Fruit fly (Drosophila melanogaster) whole organism, embryonic: ENCODE measurements around the gene CG5390.

Experiments used
- Atf3 ChIP-seq: fragments of 200-800 bp; sonication (Bioruptor generic); optimal IDR thresholded peaks from 3 replicates; lab custom pipeline; 2016; ENCODE audit warnings: missing biosample characterization, missing genetic modification characterization
- B-H2 ChIP-seq: fragments of 200-800 bp; sonication (Bioruptor generic); optimal IDR thresholded peaks from 2 replicates; lab custom pipeline; 2018; ENCODE audit warnings: missing biosample characterization, mild to moderate bottlenecking, missing genetic modification characterization
- Bdp1 ChIP-seq: fragments of 200-800 bp; sonication (Bioruptor generic); optimal IDR thresholded peaks from 3 replicates; lab custom pipeline; 2016; ENCODE audit warnings: missing biosample characterization, missing genetic modification characterization
- CG10274 ChIP-seq: fragments of 200-800 bp; sonication (Bioruptor generic); optimal IDR thresholded peaks from 3 replicates; lab custom pipeline; 2017; ENCODE audit warnings: missing biosample characterization, mild to moderate bottlenecking, missing genetic modification characterization
- CG10462 ChIP-seq: fragments of 200-800 bp; sonication (Bioruptor generic); optimal IDR thresholded peaks from 2 replicates; lab custom pipeline; 2016; ENCODE audit warnings: missing biosample characterization, missing genetic modification characterization
- CG10979 ChIP-seq: fragments of 200-800 bp; sonication (Bioruptor generic); optimal IDR thresholded peaks from 2 replicates; lab custom pipeline; 2018; ENCODE audit warnings: missing biosample characterization, mild to moderate bottlenecking, missing genetic modification characterization, moderate library complexity
- CG11093 ChIP-seq: fragments of 200-800 bp; sonication (Bioruptor generic); IDR thresholded peaks from 3 replicates; pipeline ENCODE4 v1.3.6; 2022; ENCODE audit warnings: missing biosample characterization, missing genetic modification characterization
- CG11723 ChIP-seq: fragments of 200-800 bp; sonication (Bioruptor generic); optimal IDR thresholded peaks from 2 replicates; lab custom pipeline; 2017; ENCODE audit warnings: missing biosample characterization, mild to moderate bottlenecking, missing genetic modification characterization
- CG12071 ChIP-seq: fragments of 200-800 bp; sonication (Bioruptor generic); optimal IDR thresholded peaks from 3 replicates; lab custom pipeline; 2018; ENCODE audit warnings: missing biosample characterization, mild to moderate bottlenecking, missing genetic modification characterization
- CG13123 ChIP-seq: fragments of 200-800 bp; sonication (Bioruptor generic); optimal IDR thresholded peaks from 2 replicates; lab custom pipeline; 2016; ENCODE audit warnings: missing biosample characterization, missing genetic modification characterization
- CG14710 ChIP-seq: fragments of 200-800 bp; sonication (Bioruptor generic); optimal IDR thresholded peaks from 3 replicates; lab custom pipeline; 2019; ENCODE audit warnings: missing biosample characterization, mild to moderate bottlenecking, missing genetic modification characterization, moderate library complexity
- CG1603 ChIP-seq: fragments of 200-800 bp; sonication (Bioruptor generic); optimal IDR thresholded peaks from 2 replicates; lab custom pipeline; 2019; ENCODE audit warnings: missing biosample characterization, mild to moderate bottlenecking, missing genetic modification characterization, moderate library complexity
- CG1647 ChIP-seq: fragments of 200-800 bp; sonication (Bioruptor generic); optimal IDR thresholded peaks from 3 replicates; lab custom pipeline; 2016; ENCODE audit warnings: missing biosample characterization, missing genetic modification characterization
- CG16815 ChIP-seq: fragments of 200-800 bp; sonication (Bioruptor generic); optimal IDR thresholded peaks from 3 replicates; lab custom pipeline; 2017; ENCODE audit warnings: missing biosample characterization, mild to moderate bottlenecking, missing genetic modification characterization
- CG17359 ChIP-seq: fragments of 200-800 bp; sonication (Bioruptor generic); optimal IDR thresholded peaks from 3 replicates; lab custom pipeline; 2018; ENCODE audit warnings: missing biosample characterization, mild to moderate bottlenecking, missing genetic modification characterization, moderate library complexity
- CG1792 ChIP-seq: fragments of 200-800 bp; sonication (Bioruptor generic); optimal IDR thresholded peaks from 2 replicates; lab custom pipeline; 2016; ENCODE audit warnings: missing biosample characterization, missing genetic modification characterization
- CG3065 ChIP-seq: fragments of 200-800 bp; sonication (Bioruptor generic); optimal IDR thresholded peaks from 2 replicates; lab custom pipeline; 2016; ENCODE audit warnings: missing biosample characterization, missing genetic modification characterization
- CG34376 ChIP-seq: fragments of 200-800 bp; sonication (Bioruptor generic); optimal IDR thresholded peaks from 2 replicates; lab custom pipeline; 2018; ENCODE audit warnings: missing biosample characterization, mild to moderate bottlenecking, missing genetic modification characterization
- CG43689 ChIP-seq: fragments of 200-800 bp; sonication (Bioruptor generic); IDR thresholded peaks from 2 replicates; pipeline ENCODE4 v1.3.6; 2022; ENCODE audit warnings: missing biosample characterization, missing genetic modification characterization
- CG4617 ChIP-seq: fragments of 200-800 bp; sonication (Bioruptor generic); optimal IDR thresholded peaks from 3 replicates; lab custom pipeline; 2016; ENCODE audit warnings: missing biosample characterization, missing genetic modification characterization, borderline replicate concordance
- CG4820 ChIP-seq: fragments of 200-800 bp; sonication (Bioruptor generic); optimal IDR thresholded peaks from 3 replicates; lab custom pipeline; 2016; ENCODE audit warnings: missing biosample characterization, missing genetic modification characterization
- CG5180 ChIP-seq: fragments of 200-800 bp; sonication (Bioruptor generic); optimal IDR thresholded peaks from 3 replicates; lab custom pipeline; 2017; ENCODE audit warnings: missing biosample characterization, missing genetic modification characterization, mild to moderate bottlenecking, moderate library complexity, missing genetic modification reagents
- CG6854 ChIP-seq: fragments of 200-800 bp; sonication (Bioruptor generic); optimal IDR thresholded peaks from 3 replicates; lab custom pipeline; 2017; ENCODE audit warnings: missing biosample characterization, mild to moderate bottlenecking, missing genetic modification characterization
- CG8089 ChIP-seq: fragments of 200-800 bp; sonication (Bioruptor generic); optimal IDR thresholded peaks from 3 replicates; lab custom pipeline; 2016; ENCODE audit warnings: missing biosample characterization, missing genetic modification characterization
- CG8281 ChIP-seq: fragments of 200-800 bp; sonication (Bioruptor generic); optimal IDR thresholded peaks from 2 replicates; lab custom pipeline; 2018; ENCODE audit warnings: missing biosample characterization, mild to moderate bottlenecking, missing genetic modification characterization, moderate library complexity
- Dbx ChIP-seq: fragments of 200-800 bp; sonication (Bioruptor generic); IDR thresholded peaks from 3 replicates; pipeline ENCODE4 v1.3.6; 2022; ENCODE audit warnings: missing biosample characterization, missing genetic modification characterization
- Dp ChIP-seq: fragments of 200-800 bp; sonication (Bioruptor generic); optimal IDR thresholded peaks from 2 replicates; lab custom pipeline; 2018; ENCODE audit warnings: missing biosample characterization, mild to moderate bottlenecking, missing genetic modification characterization, moderate library complexity
- HmgZ ChIP-seq: fragments of 200-800 bp; sonication (Bioruptor generic); optimal IDR thresholded peaks from 2 replicates; lab custom pipeline; 2018; ENCODE audit warnings: missing biosample characterization, mild to moderate bottlenecking, missing genetic modification characterization
- Hmr ChIP-seq: fragments of 200-800 bp; sonication (Bioruptor generic); optimal IDR thresholded peaks from 3 replicates; lab custom pipeline; 2017; ENCODE audit warnings: mild to moderate bottlenecking, missing biosample characterization, missing genetic modification reagents, missing genetic modification characterization
- Kr ChIP-seq: fragments of 200-800 bp; sonication (Bioruptor generic); optimal IDR thresholded peaks from 2 replicates; lab custom pipeline; 2017; ENCODE audit warnings: missing biosample characterization, mild to moderate bottlenecking, missing genetic modification characterization
- Lhr ChIP-seq: fragments of 200-800 bp; sonication (Bioruptor generic); optimal IDR thresholded peaks from 3 replicates; lab custom pipeline; 2017; ENCODE audit warnings: mild to moderate bottlenecking, missing biosample characterization, missing genetic modification reagents, missing genetic modification characterization
- NC2β ChIP-seq: fragments of 200-800 bp; sonication (Bioruptor generic); optimal IDR thresholded peaks from 2 replicates; lab custom pipeline; 2016; ENCODE audit warnings: missing biosample characterization, missing genetic modification characterization
- Nf-YC ChIP-seq: fragments of 200-800 bp; optimal IDR thresholded peaks from 3 replicates; lab custom pipeline; 2019; ENCODE audit warnings: missing biosample characterization, mild to moderate bottlenecking, missing genetic modification characterization, moderate library complexity
- Optix ChIP-seq: fragments of 200-800 bp; sonication (Bioruptor generic); IDR thresholded peaks from 3 replicates; pipeline ENCODE4 v1.3.6; 2022; ENCODE audit warnings: missing biosample characterization, missing genetic modification characterization
- al ChIP-seq: fragments of 200-800 bp; sonication (Bioruptor generic); IDR thresholded peaks from 2 replicates; pipeline ENCODE4 v1.3.6; 2022; ENCODE audit warnings: missing biosample characterization, missing genetic modification characterization
- ase ChIP-seq: fragments of 200-800 bp; sonication (Bioruptor generic); IDR thresholded peaks from 3 replicates; pipeline ENCODE4 v1.3.6; 2022; ENCODE audit warnings: missing biosample characterization, missing genetic modification characterization
- ato ChIP-seq: fragments of 200-800 bp; sonication (Bioruptor generic); IDR thresholded peaks from 2 replicates; pipeline ENCODE4 v1.3.6; 2022; ENCODE audit warnings: missing biosample characterization, missing genetic modification characterization; ENCODE audit not compliant: partially characterized antibody
- cas ChIP-seq: fragments of 200-800 bp; sonication (Bioruptor generic); IDR thresholded peaks from 2 replicates; pipeline ENCODE4 v1.3.6; 2022; ENCODE audit warnings: missing biosample characterization, missing genetic modification characterization
- cwo ChIP-seq: fragments of 200-800 bp; sonication (Bioruptor generic); optimal IDR thresholded peaks from 3 replicates; lab custom pipeline; 2017; ENCODE audit warnings: missing biosample characterization, missing genetic modification characterization, mild to moderate bottlenecking, moderate library complexity, missing genetic modification reagents
- fd64A ChIP-seq: fragments of 200-800 bp; sonication (Bioruptor generic); optimal IDR thresholded peaks from 3 replicates; lab custom pipeline; 2018; ENCODE audit warnings: missing biosample characterization, mild to moderate bottlenecking, missing genetic modification characterization
- gcm ChIP-seq: fragments of 200-800 bp; sonication (Bioruptor generic); optimal IDR thresholded peaks from 2 replicates; lab custom pipeline; 2019; ENCODE audit warnings: missing biosample characterization, mild to moderate bottlenecking, missing genetic modification characterization, moderate library complexity
- gcm2 ChIP-seq: fragments of 200-800 bp; sonication (Bioruptor generic); optimal IDR thresholded peaks from 2 replicates; lab custom pipeline; 2016; ENCODE audit warnings: missing biosample characterization, missing genetic modification characterization
- gt ChIP-seq: fragments of 200-800 bp; sonication (Bioruptor generic); IDR thresholded peaks from 2 replicates; pipeline ENCODE4 v1.3.6; 2022; ENCODE audit warnings: missing biosample characterization, missing genetic modification characterization
- her ChIP-seq: fragments of 200-800 bp; sonication (Bioruptor generic); optimal IDR thresholded peaks from 2 replicates; lab custom pipeline; 2016; ENCODE audit warnings: missing biosample characterization, missing genetic modification characterization
- inv ChIP-seq: fragments of 200-800 bp; sonication (Bioruptor generic); IDR thresholded peaks from 2 replicates; pipeline ENCODE4 v1.3.6; 2022; ENCODE audit warnings: missing biosample characterization, missing genetic modification characterization; ENCODE audit not compliant: partially characterized antibody
- jumu ChIP-seq: fragments of 200-800 bp; sonication (Bioruptor generic); optimal IDR thresholded peaks from 3 replicates; lab custom pipeline; 2016; ENCODE audit warnings: missing biosample characterization, missing genetic modification characterization
- luna ChIP-seq: fragments of 200-800 bp; sonication (Bioruptor generic); optimal IDR thresholded peaks from 2 replicates; lab custom pipeline; 2016; ENCODE audit warnings: missing biosample characterization, missing genetic modification characterization
- sens ChIP-seq: fragments of 200-800 bp; sonication (Bioruptor generic); peaks from one replicate; lab custom pipeline; 2016; ENCODE audit warnings: missing biosample characterization, missing genetic modification characterization
- tap ChIP-seq: fragments of 200-800 bp; optimal IDR thresholded peaks from 3 replicates; lab custom pipeline; 2019; ENCODE audit warnings: missing biosample characterization, mild to moderate bottlenecking, missing genetic modification characterization, moderate library complexity
- trh ChIP-seq: fragments of 200-800 bp; sonication (Bioruptor generic); optimal IDR thresholded peaks from 2 replicates; lab custom pipeline; 2016; ENCODE audit warnings: missing biosample characterization, missing genetic modification characterization
- wek ChIP-seq: fragments of 200-800 bp; sonication (Bioruptor generic); optimal IDR thresholded peaks from 3 replicates; lab custom pipeline; 2018; ENCODE audit warnings: missing biosample characterization, mild to moderate bottlenecking, missing genetic modification characterization, moderate library complexity
- z ChIP-seq: fragments of 200-800 bp; sonication (Bioruptor generic); IDR thresholded peaks from 3 replicates; pipeline ENCODE4 v1.3.6; 2022; ENCODE audit warnings: missing biosample characterization, missing genetic modification characterization

CG5390 gene

DNA sequence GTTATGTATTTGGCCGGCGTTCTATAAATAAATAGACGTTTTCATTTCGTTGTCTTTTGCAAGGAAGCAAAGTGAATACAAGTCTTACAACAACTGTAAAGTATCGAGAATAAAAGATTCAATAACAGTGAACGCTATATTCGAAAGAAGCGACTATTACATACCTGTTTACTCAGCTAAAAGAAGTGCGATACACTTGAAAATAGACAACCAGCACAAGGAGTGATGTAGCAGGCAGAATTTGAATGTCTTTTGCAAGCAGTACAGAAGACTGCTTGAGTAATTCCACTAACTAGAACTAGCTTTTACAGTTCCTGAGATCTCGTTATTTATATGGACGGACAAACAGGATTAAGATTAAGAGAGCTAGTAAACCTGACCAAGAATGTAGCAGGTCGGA, 8.1 kb downstream of the CG5390 start (continued):
- TF ChIP-seq sens (GFP tag; lab: Kevin White, UChicago) (no peak), CG10462 (GFP tag; lab: Kevin White, UChicago) (peak; percentile 29), jumu (GFP tag; lab: Kevin White, UChicago) (peak; percentile 26), Bdp1 (GFP tag; lab: Kevin White, UChicago) (no peak), ase (GFP tag; lab: Robert Waterston, UW) (no peak), al (GFP tag; lab: Robert Waterston, UW) (no peak), CG1647 (GFP tag; lab: Kevin White, UChicago) (no peak), Lhr (GFP tag; lab: Kevin White, UChicago) (peak; percentile 58), CG43689 (no peak), B-H2 (GFP tag; lab: Kevin White, UChicago) (peak; percentile 30), CG1603 (peak; percentile 65), CG11093 (no peak), Optix (GFP tag; lab: Robert Waterston, UW) (no peak), luna (GFP tag; lab: Kevin White, UChicago) (peak; percentile 28), cwo (GFP tag; lab: Kevin White, UChicago) (no peak), Dbx (GFP tag; lab: Robert Waterston, UW) (0 out of 3 replicates have a peak, but pooled peaks have one; percentile 30), Dp (GFP tag; lab: Kevin White, UChicago) (peak; percentile 31), CG3065 (GFP tag; lab: Kevin White, UChicago) (no peak), NC2β (GFP tag; lab: Kevin White, UChicago) (peak; percentile 23), CG8089 (GFP tag; lab: Kevin White, UChicago) (no peak), CG1792 (GFP tag; lab: Kevin White, UChicago) (no peak), CG4820 (GFP tag; lab: Kevin White, UChicago) (peak; percentile 5), CG12071 (GFP tag; lab: Kevin White, UChicago) (no peak), gt (no peak), CG17359 (no peak), CG10274 (GFP tag; lab: Kevin White, UChicago) (no peak), Atf3 (GFP tag; lab: Kevin White, UChicago) (no peak), Hmr (GFP tag; lab: Kevin White, UChicago) (no peak), Kr (GFP tag; lab: Kevin White, UChicago) (no peak), CG6854 (GFP tag; lab: Kevin White, UChicago) (no peak), HmgZ (tag; lab: Kevin White, UChicago) (peak; percentile 67), fd64A (GFP tag; lab: Kevin White, UChicago) (no peak), her (GFP tag; lab: Kevin White, UChicago) (peak; percentile 16), CG14710 (tag; lab: Kevin White, UChicago) (peak; percentile 22), CG34376 (GFP tag; lab: Kevin White, UChicago) (no peak), gcm (GFP tag; lab: Kevin White, UChicago) (no peak), inv (GFP tag; lab: Robert Waterston, UW) (peak; percentile 35), CG8281 (tag; lab: Kevin White, UChicago) (no peak), gcm2 (GFP tag; lab: Kevin White, UChicago) (no peak), trh (no peak), wek (GFP tag; lab: Kevin White, UChicago) (no peak), tap (tag; lab: Kevin White, UChicago) (no peak), CG11723 (GFP tag; lab: Kevin White, UChicago) (no peak), Nf-YC (tag; lab: Kevin White, UChicago) (peak; percentile 71), cas (GFP tag; lab: Robert Waterston, UW) (no peak), CG4617 (peak; percentile 62), CG16815 (GFP tag; lab: Kevin White, UChicago) (no peak), CG5180 (no peak), CG10979 (tag; lab: Kevin White, UChicago) (peak; percentile 7), z (GFP tag; lab: Robert Waterston, UW) (no peak), ato (GFP tag; lab: Robert Waterston, UW) (peak; percentile 71), CG13123 (no peak)
